Worm (Caenorhabditis elegans): ENCODE data around the gene pqn-39.

DNA sequence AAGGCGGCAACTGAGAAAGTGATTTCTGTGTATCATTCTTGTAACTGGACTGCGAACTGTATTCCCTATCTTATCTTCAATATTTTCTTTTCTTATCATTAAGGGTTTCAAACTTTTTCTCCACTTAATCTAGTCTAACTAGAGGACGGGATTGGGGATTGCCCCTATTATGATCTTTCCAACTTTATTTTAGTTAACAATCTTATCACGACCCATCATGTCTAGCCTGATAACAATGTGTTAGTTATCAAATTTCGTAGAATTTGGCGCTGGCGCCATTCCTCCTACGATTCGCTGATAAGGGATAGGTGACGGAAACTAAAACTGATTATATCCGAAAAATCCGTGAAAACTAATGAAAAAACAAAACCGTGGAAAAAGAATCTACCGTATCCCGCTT is 31.1 kb downstream of the pqn-39 start:
- no peak for TF ChIP-seq hlh-30 (tag; optimal IDR thresholded peaks at IDR 0.05; ENCODE audit: insufficient read depth)
- no peak for TF ChIP-seq sox-4 (tag; optimal IDR thresholded peaks at IDR 0.05)
- TF ChIP-seq F13H6.1 (tag; optimal IDR thresholded peaks at IDR 0.05) = no peak
- no peak for TF ChIP-seq hlh-15 (tag; optimal IDR thresholded peaks at IDR 0.05)
- TF ChIP-seq nhr-232 (tag; optimal IDR thresholded peaks at IDR 0.05) = no peak
- no peak for TF ChIP-seq ama-1 (optimal IDR thresholded peaks at IDR 0.05)
- TF ChIP-seq tbx-7 (tag; optimal IDR thresholded peaks at IDR 0.05) = no peak
